Worm (Caenorhabditis elegans): ENCODE measurements around the gene F40G9.17.

DNA sequence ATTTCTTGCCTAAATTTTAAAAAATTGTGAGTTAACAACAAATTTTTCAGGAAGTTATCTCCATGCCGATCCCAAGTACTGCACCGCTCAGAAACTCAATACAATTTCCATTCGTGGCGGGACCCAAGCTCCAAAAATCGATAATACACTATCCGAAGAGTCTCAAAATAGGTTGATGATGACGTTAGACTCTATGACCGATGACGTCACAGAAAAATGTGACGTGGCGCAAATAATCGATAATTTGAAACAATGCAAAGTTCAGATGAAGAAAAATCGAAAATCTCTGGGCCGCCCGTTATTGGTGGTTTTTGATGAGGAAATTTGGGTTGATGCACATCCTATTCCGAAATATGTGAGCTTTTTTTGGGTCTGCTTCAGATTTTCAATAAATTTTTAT, 9.9 kb upstream of the F40G9.17 start:
- TF ChIP-seq B0310.2 (tag; optimal IDR thresholded peaks at IDR 0.05): no peak
- TF ChIP-seq ets-7 (tag; optimal IDR thresholded peaks at IDR 0.05): no peak
- TF ChIP-seq tbx-11 (GFP tag; IDR thresholded peaks at IDR 0.05): no peak

Data from whole organism, early embryonic.